Fruit fly (Drosophila melanogaster) Kc167 (cell line): ENCODE data around the gene CG6724.

Experiments
- h ChIP-seq: fragments of >200 bp; optimal IDR thresholded peaks from 3 replicates; lab custom pipeline; 2018; ENCODE audit warnings: missing external identifiers
- ttk ChIP-seq: sonication (Bioruptor generic); optimal IDR thresholded peaks from 2 replicates; lab custom pipeline; 2017; ENCODE audit warnings: missing external identifiers

DNA sequence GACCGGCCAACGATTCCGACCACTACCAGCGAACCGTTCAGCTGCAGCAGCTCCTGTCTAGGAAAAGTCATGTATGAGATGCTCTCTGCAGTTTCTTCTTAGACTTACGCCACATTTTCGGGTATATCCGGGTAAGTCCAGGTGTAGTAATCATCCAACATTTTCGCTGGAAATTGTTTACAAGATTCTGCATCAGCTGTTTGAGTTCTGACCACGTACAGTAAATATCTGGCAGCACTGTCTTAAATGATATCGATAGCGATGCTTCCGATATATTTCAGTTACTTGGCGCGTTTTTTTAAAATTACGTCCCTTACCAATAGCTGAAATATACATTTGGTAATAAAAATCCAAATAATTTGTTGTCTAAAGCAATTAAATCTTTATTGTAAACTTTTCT is 26.0 kb downstream of the CG6724 start, which contains the start of gene CG6729:
- no peak for TF ChIP-seq h
- TF ChIP-seq ttk (lab: Kevin White, UChicago) = no peak
